Fruit fly (Drosophila melanogaster) whole organism, wandering third instar larva: Measurements from ENCODE around the gene CG11891.
A peak's percentile ranks its signal among the peaks of the same experiment; 100 is the strongest.

Experiments
- CG32264 ChIP-seq: fragments of 200-800 bp; sonication (Bioruptor generic); optimal IDR thresholded peaks from 2 replicates; lab custom pipeline; 2016; ENCODE audit warnings: missing biosample characterization, missing genetic modification characterization
- Dfd ChIP-seq: fragments of >200 bp; optimal IDR thresholded peaks from 2 replicates; lab custom pipeline; 2017; ENCODE audit warnings: missing biosample characterization, missing genetic modification characterization
- Hr78 ChIP-seq: fragments of >200 bp; optimal IDR thresholded peaks from 2 replicates; lab custom pipeline; 2017; ENCODE audit warnings: missing biosample characterization, missing genetic modification characterization
- Hr83 ChIP-seq: fragments of 200-300 bp; sonication (Bioruptor generic); optimal IDR thresholded peaks from 2 replicates; lab custom pipeline; 2016; ENCODE audit warnings: missing biosample characterization, mild to moderate bottlenecking, missing genetic modification characterization, moderate library complexity; ENCODE audit not compliant: poor library complexity, severe bottlenecking
- Jra ChIP-seq: sonication (Bioruptor generic); optimal IDR thresholded peaks from 2 replicates; lab custom pipeline; 2016; ENCODE audit warnings: missing biosample characterization, missing genetic modification characterization
- Mio ChIP-seq: sonication (Bioruptor generic); optimal IDR thresholded peaks from 2 replicates; lab custom pipeline; 2016; ENCODE audit warnings: missing biosample characterization, missing genetic modification characterization
- Myc ChIP-seq: fragments of >200 bp; optimal IDR thresholded peaks from 2 replicates; lab custom pipeline; 2017
- N ChIP-seq: fragments of >200 bp; optimal IDR thresholded peaks from 2 replicates; lab custom pipeline; 2018; ENCODE audit warnings: missing biosample characterization, missing external identifiers, missing genetic modification characterization
- Rel ChIP-seq, 2 experiments: fragments of 200-800 bp; sonication (Bioruptor generic) in 1 of 2; optimal IDR thresholded peaks; 2 replicates in 1 of 2; 3 replicates in 1 of 2; lab custom pipeline; 2016 to 2019; ENCODE audit warnings: mild to moderate bottlenecking in 2 of 2, missing biosample characterization in 2 of 2, missing genetic modification characterization in 2 of 2, moderate library complexity in 1 of 2
- Sp1 ChIP-seq: fragments of 200-800 bp; sonication (Bioruptor generic); optimal IDR thresholded peaks from 3 replicates; lab custom pipeline; 2019; ENCODE audit warnings: missing biosample characterization, mild to moderate bottlenecking, missing genetic modification characterization, moderate library complexity
- dl ChIP-seq, 2 experiments: fragments of 175-275, 200-275 bp in 1 of 2; fragments of 200-275 bp in 1 of 2; sonication (Bioruptor generic); optimal IDR thresholded peaks; lab custom pipeline; 2018; ENCODE audit warnings: mild to moderate bottlenecking in 2 of 2, missing biosample characterization in 2 of 2, missing genetic modification characterization in 2 of 2, moderate library complexity in 2 of 2; ENCODE audit not compliant: partially characterized antibody in 2 of 2, insufficient read depth in 1 of 2
- dsf ChIP-seq: sonication (Bioruptor generic); optimal IDR thresholded peaks from 2 replicates; lab custom pipeline; 2016; ENCODE audit warnings: missing biosample characterization, missing genetic modification characterization, borderline replicate concordance
- foxo ChIP-seq, 2 experiments: fragments of 200-800 bp; sonication (Bioruptor generic); optimal IDR thresholded peaks; 2 replicates in 1 of 2; 3 replicates in 1 of 2; lab custom pipeline; 2016 to 2017; ENCODE audit warnings: missing biosample characterization in 2 of 2, missing genetic modification characterization in 2 of 2
- fru ChIP-seq: fragments of 200-800 bp; sonication (Bioruptor generic); optimal IDR thresholded peaks from 3 replicates; lab custom pipeline; 2016; ENCODE audit warnings: missing biosample characterization, mild to moderate bottlenecking, missing genetic modification characterization
- jim ChIP-seq: fragments of 175-275, 200-325 bp; sonication (Bioruptor generic); optimal IDR thresholded peaks from 2 replicates; lab custom pipeline; 2016; ENCODE audit warnings: missing biosample characterization, mild to moderate bottlenecking, missing genetic modification characterization
- psq ChIP-seq: fragments of 200-800 bp; sonication (Bioruptor generic); optimal IDR thresholded peaks from 3 replicates; lab custom pipeline; 2017; ENCODE audit warnings: missing biosample characterization, mild to moderate bottlenecking, missing genetic modification characterization, moderate library complexity
- rgr ChIP-seq: fragments of 200-800 bp; sonication (Bioruptor generic); optimal IDR thresholded peaks from 3 replicates; lab custom pipeline; 2016; ENCODE audit warnings: missing biosample characterization, mild to moderate bottlenecking, missing genetic modification characterization
- sage ChIP-seq: fragments of 200-800 bp; sonication (Bioruptor generic); optimal IDR thresholded peaks from 2 replicates; lab custom pipeline; 2016; ENCODE audit warnings: missing biosample characterization, mild to moderate bottlenecking, missing genetic modification characterization
- usp ChIP-seq: fragments of >200 bp; optimal IDR thresholded peaks from 2 replicates; lab custom pipeline; 2017; ENCODE audit warnings: missing biosample characterization, missing genetic modification characterization

Gene CG11891

dm6 chr3R:25320898-25321297 lies 50.9 kb downstream of the CG11891 start:
- no peak for TF ChIP-seq psq (GFP tag; lab: Kevin White, UChicago)
- TF ChIP-seq Rel (GFP tag; optimal IDR thresholded peaks at IDR 0.05; lab: Kevin White, UChicago) = no peak
- TF ChIP-seq Rel (tag; optimal IDR thresholded peaks at IDR 0.05; lab: Kevin White, UChicago) = peak; percentile 83

dm6 chr3R:25321681-25322080 lies 51.7 kb downstream of the CG11891 start:
- TF ChIP-seq Hr78 = no peak
- TF ChIP-seq Jra (GFP tag; lab: Kevin White, UChicago) = no peak
- no peak for TF ChIP-seq fru (GFP tag; lab: Kevin White, UChicago)
- no peak for TF ChIP-seq foxo (GFP tag; optimal IDR thresholded peaks at IDR 0.05; lab: Kevin White, UChicago)
- TF ChIP-seq Sp1 (GFP tag; lab: Kevin White, UChicago) = no peak
- TF ChIP-seq sage (GFP tag; lab: Kevin White, UChicago) = no peak
- no peak for TF ChIP-seq rgr
- TF ChIP-seq CG32264 (GFP tag; lab: Kevin White, UChicago) = no peak
- no peak for TF ChIP-seq Hr83
- no peak for TF ChIP-seq dsf (GFP tag; lab: Kevin White, UChicago)
- no peak for TF ChIP-seq Dfd
- TF ChIP-seq Mio = no peak
- no peak for TF ChIP-seq Rel (GFP tag; optimal IDR thresholded peaks at IDR 0.05; lab: Kevin White, UChicago)
- TF ChIP-seq Rel (tag; optimal IDR thresholded peaks at IDR 0.05; lab: Kevin White, UChicago) = no peak
- TF ChIP-seq psq (GFP tag; lab: Kevin White, UChicago) = no peak
- TF ChIP-seq Myc (lab: Kevin White, UChicago) = no peak
- no peak for TF ChIP-seq dl (GFP tag; optimal IDR thresholded peaks at IDR 0.05; lab: Kevin White, UChicago; ENCODE audit: insufficient read depth in 1 of 2, partially characterized antibody in 2 of 2)

dm6 chr3R:25322657-25323056 lies 52.6 kb downstream of the CG11891 start, which contains the start of gene CG10562:
CG10562 (minus strand) TSS chr3R:25322757.
- no peak for TF ChIP-seq Hr78
- no peak for TF ChIP-seq Rel (GFP tag; optimal IDR thresholded peaks at IDR 0.05; lab: Kevin White, UChicago)
- TF ChIP-seq Rel (tag; optimal IDR thresholded peaks at IDR 0.05; lab: Kevin White, UChicago) = no peak
- TF ChIP-seq Myc (lab: Kevin White, UChicago) = no peak
- TF ChIP-seq N (GFP tag; lab: Kevin White, UChicago) = no peak
- no peak for TF ChIP-seq CG32264 (GFP tag; lab: Kevin White, UChicago)
- no peak for TF ChIP-seq dsf (GFP tag; lab: Kevin White, UChicago)
- TF ChIP-seq fru (GFP tag; lab: Kevin White, UChicago) = no peak
- TF ChIP-seq dl (GFP tag; optimal IDR thresholded peaks at IDR 0.05; lab: Kevin White, UChicago; ENCODE audit: insufficient read depth in 1 of 2, partially characterized antibody in 2 of 2) = no peak
- no peak for TF ChIP-seq jim (GFP tag; lab: Kevin White, UChicago)
- TF ChIP-seq usp (GFP tag; lab: Kevin White, UChicago) = no peak
